Fruit fly (Drosophila melanogaster) whole organism, embryonic: Measurements from ENCODE around the gene cmb.

ENCODE experiments used
- Atf3 ChIP-seq: fragments of 200-800 bp; sonication (Bioruptor generic); optimal IDR thresholded peaks from 3 replicates; lab custom pipeline; 2016; ENCODE audit warnings: missing biosample characterization, missing genetic modification characterization
- Bteb2 ChIP-seq: fragments of 200-800 bp; sonication (Bioruptor generic); optimal IDR thresholded peaks from 2 replicates; lab custom pipeline; 2016; ENCODE audit warnings: missing biosample characterization, missing genetic modification characterization
- CG10321 ChIP-seq: fragments of 200-800 bp; sonication (Bioruptor generic); IDR thresholded peaks from 2 replicates; pipeline ENCODE4 v1.3.6; 2022; ENCODE audit warnings: missing biosample characterization, missing genetic modification characterization
- CG10543 ChIP-seq: fragments of 200-800 bp; sonication (Bioruptor generic); optimal IDR thresholded peaks from 3 replicates; lab custom pipeline; 2017; ENCODE audit warnings: missing biosample characterization, mild to moderate bottlenecking, missing genetic modification characterization, moderate library complexity
- CG10654 ChIP-seq: fragments of 200-800 bp; sonication (Bioruptor generic); optimal IDR thresholded peaks from 2 replicates; lab custom pipeline; 2016; ENCODE audit warnings: missing biosample characterization, missing genetic modification characterization
- CG11093 ChIP-seq: fragments of 200-800 bp; sonication (Bioruptor generic); IDR thresholded peaks from 3 replicates; pipeline ENCODE4 v1.3.6; 2022; ENCODE audit warnings: missing biosample characterization, missing genetic modification characterization
- CG12104 ChIP-seq: fragments of 200-800 bp; sonication (Bioruptor generic); optimal IDR thresholded peaks from 3 replicates; lab custom pipeline; 2016; ENCODE audit warnings: missing biosample characterization, missing genetic modification characterization
- CG14667 ChIP-seq: fragments of 200-800 bp; sonication (Bioruptor generic); IDR thresholded peaks from 2 replicates; pipeline ENCODE4 v1.3.6; 2022; ENCODE audit warnings: missing biosample characterization, missing genetic modification characterization
- CG1529 ChIP-seq: fragments of 200-800 bp; sonication (Bioruptor generic); optimal IDR thresholded peaks from 3 replicates; lab custom pipeline; 2018; ENCODE audit warnings: missing biosample characterization, missing genetic modification characterization
- CG17802 ChIP-seq: fragments of 200-800 bp; sonication (Bioruptor generic); optimal IDR thresholded peaks from 2 replicates; lab custom pipeline; 2018; ENCODE audit warnings: missing biosample characterization, mild to moderate bottlenecking, missing genetic modification characterization, moderate library complexity
- CG2202 ChIP-seq: fragments of 200-800 bp; sonication (Bioruptor generic); optimal IDR thresholded peaks from 2 replicates; lab custom pipeline; 2018; ENCODE audit warnings: missing biosample characterization, mild to moderate bottlenecking, missing genetic modification characterization
- CG4328 ChIP-seq: fragments of 200-800 bp; sonication (Bioruptor generic); optimal IDR thresholded peaks from 3 replicates; lab custom pipeline; 2017; ENCODE audit warnings: missing biosample characterization, missing genetic modification reagents, missing genetic modification characterization
- Chrac-16 ChIP-seq: fragments of 200-800 bp; sonication (Bioruptor generic); optimal IDR thresholded peaks from 3 replicates; lab custom pipeline; 2016; ENCODE audit warnings: missing biosample characterization, missing genetic modification characterization
- CkIIα-i1 ChIP-seq: fragments of 200-800 bp; sonication (Bioruptor generic); IDR thresholded peaks from 2 replicates; pipeline ENCODE4 v1.3.6; 2022; ENCODE audit warnings: missing biosample characterization, missing genetic modification characterization
- CrebB ChIP-seq: fragments of 200-800 bp; sonication (Bioruptor generic); optimal IDR thresholded peaks from 3 replicates; lab custom pipeline; 2018; ENCODE audit warnings: missing biosample characterization, mild to moderate bottlenecking, missing genetic modification characterization
- Deaf1 ChIP-seq: fragments of 200-800 bp; optimal IDR thresholded peaks from 3 replicates; lab custom pipeline; 2019; ENCODE audit warnings: missing biosample characterization, mild to moderate bottlenecking, missing genetic modification characterization, moderate library complexity
- Eip74EF ChIP-seq, 2 experiments: fragments of 200-800 bp in 1 of 2; fragments of >200 bp in 1 of 2; sonication (Bioruptor generic) in 1 of 2; optimal IDR thresholded peaks; 2 replicates each; lab custom pipeline; 2017 to 2019; ENCODE audit warnings: missing biosample characterization in 2 of 2, missing genetic modification characterization in 2 of 2, mild to moderate bottlenecking in 1 of 2, moderate library complexity in 1 of 2
- H15 ChIP-seq: fragments of 200-800 bp; sonication (Bioruptor generic); IDR thresholded peaks from 3 replicates; pipeline ENCODE4 v1.3.6; 2022; ENCODE audit warnings: missing biosample characterization, missing genetic modification characterization
- Hr3 ChIP-seq: fragments of 200-800 bp; sonication (Bioruptor generic); optimal IDR thresholded peaks from 3 replicates; lab custom pipeline; 2016; ENCODE audit warnings: missing biosample characterization, missing genetic modification characterization
- Kr ChIP-seq: fragments of 200-800 bp; sonication (Bioruptor generic); optimal IDR thresholded peaks from 2 replicates; lab custom pipeline; 2017; ENCODE audit warnings: missing biosample characterization, mild to moderate bottlenecking, missing genetic modification characterization
- MTF-1 ChIP-seq: fragments of 200-800 bp; sonication (Bioruptor generic); optimal IDR thresholded peaks from 2 replicates; lab custom pipeline; 2018; ENCODE audit warnings: missing biosample characterization, mild to moderate bottlenecking, missing genetic modification characterization, borderline replicate concordance
- Mes4 ChIP-seq: fragments of 200-800 bp; sonication (Bioruptor generic); optimal IDR thresholded peaks from 2 replicates; lab custom pipeline; 2016; ENCODE audit warnings: missing biosample characterization, missing genetic modification characterization
- Side ChIP-seq: fragments of 200-800 bp; sonication (Bioruptor generic); optimal IDR thresholded peaks from 2 replicates; lab custom pipeline; 2016; ENCODE audit warnings: missing biosample characterization, missing genetic modification characterization
- Sry-β ChIP-seq: fragments of 200-800 bp; sonication (Bioruptor generic); optimal IDR thresholded peaks from 2 replicates; lab custom pipeline; 2018; ENCODE audit warnings: missing biosample characterization, mild to moderate bottlenecking, missing genetic modification characterization, moderate library complexity
- Stat92E ChIP-seq, 3 experiments: fragments of >200 bp in 2 of 3; fragments of 200-800 bp in 1 of 3; sonication (Bioruptor generic) in 1 of 3; optimal IDR thresholded peaks; 2 replicates each; lab custom pipeline; 2017 to 2019; ENCODE audit warnings: missing biosample characterization in 3 of 3, missing genetic modification characterization in 3 of 3, mild to moderate bottlenecking in 1 of 3, moderate library complexity in 1 of 3
- Taf1 ChIP-seq: fragments of 200-800 bp; sonication (Bioruptor generic); IDR thresholded peaks from 2 replicates; pipeline ENCODE4 v1.3.6; 2022; ENCODE audit warnings: missing biosample characterization, missing genetic modification characterization
- abd-A ChIP-seq: fragments of 200-800 bp; sonication (Bioruptor generic); optimal IDR thresholded peaks from 3 replicates; lab custom pipeline; 2019; ENCODE audit warnings: missing biosample characterization, mild to moderate bottlenecking, missing genetic modification characterization, moderate library complexity
- aop ChIP-seq: fragments of 200-800 bp; sonication (Bioruptor generic); IDR thresholded peaks from 2 replicates; pipeline ENCODE4 v1.3.6; 2022; ENCODE audit warnings: missing biosample characterization, missing genetic modification characterization
- ash1 ChIP-seq: fragments of 200-800 bp; sonication (Bioruptor generic); optimal IDR thresholded peaks from 2 replicates; lab custom pipeline; 2018; ENCODE audit warnings: missing biosample characterization, mild to moderate bottlenecking, missing genetic modification characterization
- br ChIP-seq: fragments of >200 bp; optimal IDR thresholded peaks from 2 replicates; lab custom pipeline; 2017
- chn ChIP-seq: fragments of 200-800 bp; sonication (Bioruptor generic); optimal IDR thresholded peaks from 2 replicates; lab custom pipeline; 2016; ENCODE audit warnings: missing biosample characterization, missing genetic modification characterization
- croc ChIP-seq: fragments of 200-800 bp; sonication (Bioruptor generic); conservative IDR thresholded peaks from 3 replicates; pipeline ENCODE4 v1.3.6; 2022; ENCODE audit warnings: missing biosample characterization, missing genetic modification characterization
- crp ChIP-seq, 2 experiments: fragments of 200-800 bp; sonication (Bioruptor generic); optimal IDR thresholded peaks; 2 replicates in 1 of 2; 3 replicates in 1 of 2; lab custom pipeline; 2017; ENCODE audit warnings: missing biosample characterization in 2 of 2, missing genetic modification characterization in 2 of 2, mild to moderate bottlenecking in 1 of 2, moderate library complexity in 1 of 2
- da ChIP-seq: fragments of 200-800 bp; sonication (Bioruptor generic); optimal IDR thresholded peaks from 2 replicates; lab custom pipeline; 2016; ENCODE audit warnings: missing biosample characterization, missing genetic modification characterization
- dati ChIP-seq: fragments of 200-800 bp; sonication (Bioruptor generic); IDR thresholded peaks from 2 replicates; pipeline ENCODE4 v1.3.6; 2022; ENCODE audit warnings: missing biosample characterization, missing genetic modification characterization
- fru ChIP-seq: fragments of >200 bp; optimal IDR thresholded peaks from 2 replicates; lab custom pipeline; 2017
- her ChIP-seq: fragments of 200-800 bp; sonication (Bioruptor generic); optimal IDR thresholded peaks from 2 replicates; lab custom pipeline; 2016; ENCODE audit warnings: missing biosample characterization, missing genetic modification characterization
- knrl ChIP-seq: fragments of 200-800 bp; sonication (Bioruptor generic); IDR thresholded peaks from 3 replicates; pipeline ENCODE4 v1.3.6; 2022; ENCODE audit warnings: missing biosample characterization, missing genetic modification characterization; ENCODE audit not compliant: partially characterized antibody
- lbe ChIP-seq: fragments of 200-800 bp; sonication (Bioruptor generic); optimal IDR thresholded peaks from 2 replicates; lab custom pipeline; 2016; ENCODE audit warnings: missing biosample characterization, mild to moderate bottlenecking, missing genetic modification characterization
- oc ChIP-seq: fragments of 200-800 bp; sonication (Bioruptor generic); optimal IDR thresholded peaks from 2 replicates; lab custom pipeline; 2018; ENCODE audit warnings: missing biosample characterization, mild to moderate bottlenecking, missing genetic modification characterization, moderate library complexity
- pho ChIP-seq: fragments of 200-800 bp; sonication (Bioruptor generic); optimal IDR thresholded peaks from 2 replicates; lab custom pipeline; 2016; ENCODE audit warnings: missing biosample characterization, missing genetic modification characterization
- pzg ChIP-seq: fragments of 200-800 bp; sonication (Bioruptor generic); optimal IDR thresholded peaks from 3 replicates; lab custom pipeline; 2018; ENCODE audit warnings: missing biosample characterization, mild to moderate bottlenecking, missing genetic modification characterization, moderate library complexity
- sens-2 ChIP-seq: fragments of 200-800 bp; sonication (Bioruptor generic); IDR thresholded peaks from 2 replicates; pipeline ENCODE4 v1.3.6; 2022; ENCODE audit warnings: missing biosample characterization, missing genetic modification characterization
- slou ChIP-seq: fragments of 200-800 bp; sonication (Bioruptor generic); optimal IDR thresholded peaks from 3 replicates; lab custom pipeline; 2016; ENCODE audit warnings: missing biosample characterization, missing genetic modification characterization
- tap ChIP-seq: fragments of 200-800 bp; optimal IDR thresholded peaks from 3 replicates; lab custom pipeline; 2019; ENCODE audit warnings: missing biosample characterization, mild to moderate bottlenecking, missing genetic modification characterization, moderate library complexity
- tgo ChIP-seq: fragments of 200-800 bp; sonication (Bioruptor generic); IDR thresholded peaks from 3 replicates; pipeline ENCODE4 v1.3.6; 2022; ENCODE audit warnings: missing biosample characterization, missing genetic modification characterization
- usp ChIP-seq: fragments of >200 bp; optimal IDR thresholded peaks from 2 replicates; lab custom pipeline; 2017; ENCODE audit warnings: missing biosample characterization, missing genetic modification characterization
- vfl ChIP-seq: fragments of 200-800 bp; sonication (Bioruptor generic); optimal IDR thresholded peaks from 2 replicates; lab custom pipeline; 2016; ENCODE audit warnings: missing biosample characterization, missing genetic modification characterization
- zf30C ChIP-seq: fragments of 200-800 bp; sonication (Bioruptor generic); optimal IDR thresholded peaks from 3 replicates; lab custom pipeline; 2018; ENCODE audit warnings: missing biosample characterization, mild to moderate bottlenecking, missing genetic modification characterization

cmb gene

dm6 chr3L:13476566-13477452 lies 34.4 kb downstream of the cmb start (continued):
- TF ChIP-seq Hr3 (GFP tag; lab: Kevin White, UChicago) (peak; percentile 88), crp (GFP tag; optimal IDR thresholded peaks at IDR 0.05; lab: Kevin White, UChicago) (peak in 1 of 2 experiments; percentile 46), pzg (GFP tag; lab: Kevin White, UChicago) (no peak), Deaf1 (peak; percentile 74), tap (peak; percentile 88), tgo (GFP tag; lab: Robert Waterston, UW) (peak; percentile 89), MTF-1 (GFP tag; lab: Kevin White, UChicago) (peak; percentile 55), Stat92E (GFP tag; optimal IDR thresholded peaks at IDR 0.05; lab: Kevin White, UChicago) (no peak), slou (GFP tag; lab: Kevin White, UChicago) (peak; percentile 67), Eip74EF (GFP tag; optimal IDR thresholded peaks at IDR 0.05; lab: Kevin White, UChicago) (peak in 1 of 2 experiments; percentile 93), CG12104 (GFP tag; lab: Kevin White, UChicago) (peak; percentile 86), CG4328 (GFP tag; lab: Kevin White, UChicago) (peak; percentile 88), CG14667 (GFP tag; lab: Robert Waterston, UW) (peak; percentile 66), CrebB (tag; lab: Kevin White, UChicago) (peak; percentile 56), Side (peak; percentile 66), br (no peak), dati (GFP tag; lab: Robert Waterston, UW) (peak; percentile 39; the same call in 1 of the 2 replicates), pho (GFP tag; lab: Kevin White, UChicago) (peak; percentile 71), CkIIα-i1 (GFP tag; lab: Robert Waterston, UW) (no peak), Chrac-16 (peak; percentile 80), da (GFP tag; lab: Kevin White, UChicago) (peak; percentile 28), Mes4 (GFP tag; lab: Kevin White, UChicago) (peak; percentile 38), usp (no peak), sens-2 (GFP tag; lab: Robert Waterston, UW) (no peak; the same call in 1 of the 2 replicates), lbe (GFP tag; lab: Kevin White, UChicago) (peak; percentile 49), chn (GFP tag; lab: Kevin White, UChicago) (peak; percentile 69), her (GFP tag; lab: Kevin White, UChicago) (no peak), vfl (GFP tag; lab: Kevin White, UChicago) (peak; percentile 51), CG17802 (tag; lab: Kevin White, UChicago) (peak; percentile 61), Taf1 (GFP tag; lab: Robert Waterston, UW) (peak; percentile 64), oc (peak; percentile 84), CG2202 (tag; lab: Kevin White, UChicago) (peak; percentile 71), CG1529 (GFP tag; lab: Kevin White, UChicago) (peak; percentile 82), knrl (no peak), abd-A (no peak), zf30C (GFP tag; lab: Kevin White, UChicago) (peak; percentile 61), croc (GFP tag; lab: Robert Waterston, UW) (peak; percentile 81), CG10543 (GFP tag; lab: Kevin White, UChicago) (peak; percentile 69), ash1 (GFP tag; lab: Kevin White, UChicago) (no peak), CG10321 (GFP tag; lab: Robert Waterston, UW) (no peak; the same call in 1 of the 2 replicates), Bteb2 (GFP tag; lab: Kevin White, UChicago) (peak; percentile 64), H15 (peak; percentile 78), fru (lab: Kevin White, UChicago) (no peak), aop (GFP tag; lab: Robert Waterston, UW) (no peak), CG11093 (GFP tag; lab: Robert Waterston, UW) (peak; percentile 62; the same call in 2 of the 3 replicates), CG10654 (GFP tag; lab: Kevin White, UChicago) (peak; percentile 84), Atf3 (GFP tag; lab: Kevin White, UChicago) (peak; percentile 28), Sry-β (GFP tag; lab: Kevin White, UChicago) (peak; percentile 30), Kr (GFP tag; lab: Kevin White, UChicago) (no peak)
